Fruit fly (Drosophila melanogaster) whole organism, embryonic: ENCODE measurements around the gene Bug22.

Experiments
- BtbVII ChIP-seq: fragments of 200-800 bp; sonication (Bioruptor generic); optimal IDR thresholded peaks from 3 replicates; lab custom pipeline; 2017; ENCODE audit warnings: missing biosample characterization, mild to moderate bottlenecking, missing genetic modification characterization
- CG10979 ChIP-seq: fragments of 200-800 bp; sonication (Bioruptor generic); optimal IDR thresholded peaks from 2 replicates; lab custom pipeline; 2018; ENCODE audit warnings: missing biosample characterization, mild to moderate bottlenecking, missing genetic modification characterization, moderate library complexity
- CG14965 ChIP-seq: fragments of 200-800 bp; sonication (Bioruptor generic); optimal IDR thresholded peaks from 2 replicates; lab custom pipeline; 2016; ENCODE audit warnings: missing biosample characterization, missing genetic modification characterization, borderline replicate concordance
- CG15479 ChIP-seq: fragments of 200-800 bp; sonication (Bioruptor generic); optimal IDR thresholded peaks from 3 replicates; lab custom pipeline; 2019; ENCODE audit warnings: missing biosample characterization, mild to moderate bottlenecking, missing genetic modification characterization, moderate library complexity
- CG17829 ChIP-seq: fragments of 200-800 bp; optimal IDR thresholded peaks from 2 replicates; lab custom pipeline; 2019; ENCODE audit warnings: missing biosample characterization, mild to moderate bottlenecking, missing genetic modification characterization, moderate library complexity
- CG2199 ChIP-seq: fragments of 200-800 bp; sonication (Bioruptor generic); IDR thresholded peaks from 3 replicates; pipeline ENCODE4 v1.3.6; 2022; ENCODE audit warnings: missing biosample characterization, missing genetic modification characterization
- CG31441 ChIP-seq: fragments of 200-800 bp; sonication (Bioruptor generic); IDR thresholded peaks from 2 replicates; pipeline ENCODE4 v1.3.6; 2022; ENCODE audit warnings: missing biosample characterization, missing genetic modification characterization
- CG33557 ChIP-seq: fragments of 200-800 bp; sonication (Bioruptor generic); optimal IDR thresholded peaks from 2 replicates; lab custom pipeline; 2019; ENCODE audit warnings: missing biosample characterization, mild to moderate bottlenecking, missing genetic modification characterization, moderate library complexity
- CG34376 ChIP-seq: fragments of 200-800 bp; sonication (Bioruptor generic); optimal IDR thresholded peaks from 2 replicates; lab custom pipeline; 2018; ENCODE audit warnings: missing biosample characterization, mild to moderate bottlenecking, missing genetic modification characterization
- CG34422 ChIP-seq: fragments of 200-800 bp; sonication (Bioruptor generic); IDR thresholded peaks from 3 replicates; pipeline ENCODE4 v1.3.6; 2022; ENCODE audit warnings: missing biosample characterization, missing genetic modification characterization
- CG4360 ChIP-seq: fragments of 200-800 bp; sonication (Bioruptor generic); IDR thresholded peaks from 2 replicates; pipeline ENCODE4 v1.3.6; 2022; ENCODE audit warnings: missing biosample characterization, missing genetic modification characterization
- CG9215 ChIP-seq: fragments of 200-800 bp; sonication (Bioruptor generic); IDR thresholded peaks from 2 replicates; pipeline ENCODE4 v1.3.6; 2022; ENCODE audit warnings: missing biosample characterization, missing genetic modification characterization
- CG9817 ChIP-seq: fragments of 200-800 bp; sonication (Bioruptor generic); optimal IDR thresholded peaks from 2 replicates; lab custom pipeline; 2018; ENCODE audit warnings: missing biosample characterization, mild to moderate bottlenecking, missing genetic modification characterization, moderate library complexity
- CHES-1-like ChIP-seq: fragments of 200-800 bp; sonication (Bioruptor generic); optimal IDR thresholded peaks from 2 replicates; lab custom pipeline; 2016; ENCODE audit warnings: missing biosample characterization, missing genetic modification characterization
- CTCF ChIP-seq: fragments of 200-800 bp; sonication (Bioruptor generic); optimal IDR thresholded peaks from 2 replicates; lab custom pipeline; 2017; ENCODE audit warnings: missing biosample characterization, mild to moderate bottlenecking, missing genetic modification characterization, moderate library complexity
- Dbx ChIP-seq: fragments of 200-800 bp; sonication (Bioruptor generic); IDR thresholded peaks from 3 replicates; pipeline ENCODE4 v1.3.6; 2022; ENCODE audit warnings: missing biosample characterization, missing genetic modification characterization
- Dp ChIP-seq: fragments of 200-800 bp; sonication (Bioruptor generic); optimal IDR thresholded peaks from 2 replicates; lab custom pipeline; 2018; ENCODE audit warnings: missing biosample characterization, mild to moderate bottlenecking, missing genetic modification characterization, moderate library complexity
- E2f1 ChIP-seq: fragments of 200-800 bp; sonication (Bioruptor generic); IDR thresholded peaks from 2 replicates; pipeline ENCODE4 v1.3.6; 2022; ENCODE audit warnings: missing biosample characterization, missing genetic modification characterization
- HmgD ChIP-seq: fragments of 200-800 bp; sonication (Bioruptor generic); optimal IDR thresholded peaks from 3 replicates; lab custom pipeline; 2016; ENCODE audit warnings: missing biosample characterization, missing genetic modification characterization
- Jarid2 ChIP-seq: fragments of 200-800 bp; sonication (Bioruptor generic); optimal IDR thresholded peaks from 3 replicates; lab custom pipeline; 2017; ENCODE audit warnings: mild to moderate bottlenecking, missing biosample characterization, missing genetic modification reagents, missing genetic modification characterization
- MBD-R2 ChIP-seq: fragments of 200-800 bp; sonication (Bioruptor generic); IDR thresholded peaks from 2 replicates; pipeline ENCODE4 v1.3.6; 2022; ENCODE audit warnings: missing biosample characterization, missing genetic modification characterization
- MESR4 ChIP-seq: fragments of 200-800 bp; sonication (Bioruptor generic); optimal IDR thresholded peaks from 2 replicates; lab custom pipeline; 2018; ENCODE audit warnings: missing biosample characterization, mild to moderate bottlenecking, missing genetic modification characterization, moderate library complexity
- Stat92E ChIP-seq, 3 experiments: fragments of >200 bp in 2 of 3; fragments of 200-800 bp in 1 of 3; sonication (Bioruptor generic) in 1 of 3; optimal IDR thresholded peaks; 2 replicates each; lab custom pipeline; 2017 to 2019; ENCODE audit warnings: missing biosample characterization in 3 of 3, missing genetic modification characterization in 3 of 3, mild to moderate bottlenecking in 1 of 3, moderate library complexity in 1 of 3
- br ChIP-seq: fragments of >200 bp; optimal IDR thresholded peaks from 2 replicates; lab custom pipeline; 2017
- cad ChIP-seq: fragments of >200 bp; optimal IDR thresholded peaks from 2 replicates; lab custom pipeline; 2017; ENCODE audit warnings: missing biosample characterization, missing genetic modification characterization
- cg ChIP-seq: fragments of 200-800 bp; sonication (Bioruptor generic); optimal IDR thresholded peaks from 3 replicates; lab custom pipeline; 2019; ENCODE audit warnings: missing biosample characterization, mild to moderate bottlenecking, missing genetic modification characterization, moderate library complexity
- da ChIP-seq: fragments of 200-800 bp; sonication (Bioruptor generic); optimal IDR thresholded peaks from 2 replicates; lab custom pipeline; 2016; ENCODE audit warnings: missing biosample characterization, missing genetic modification characterization
- dan ChIP-seq: fragments of 200-800 bp; sonication (Bioruptor generic); IDR thresholded peaks from 2 replicates; pipeline ENCODE4 v1.3.6; 2022; ENCODE audit warnings: missing biosample characterization, missing genetic modification characterization
- exex ChIP-seq: fragments of 200-800 bp; sonication (Bioruptor generic); optimal IDR thresholded peaks from 4 replicates; lab custom pipeline; 2018; ENCODE audit warnings: missing biosample characterization, mild to moderate bottlenecking, missing genetic modification characterization, moderate library complexity
- fru ChIP-seq: fragments of >200 bp; optimal IDR thresholded peaks from 2 replicates; lab custom pipeline; 2017
- gce ChIP-seq: fragments of 200-800 bp; sonication (Bioruptor generic); IDR thresholded peaks from 3 replicates; pipeline ENCODE4 v1.3.6; 2022; ENCODE audit warnings: missing biosample characterization, missing genetic modification characterization
- gcm2 ChIP-seq: fragments of 200-800 bp; sonication (Bioruptor generic); optimal IDR thresholded peaks from 2 replicates; lab custom pipeline; 2016; ENCODE audit warnings: missing biosample characterization, missing genetic modification characterization
- hb ChIP-seq: fragments of 200-800 bp; sonication (Bioruptor generic); IDR thresholded peaks from 3 replicates; pipeline ENCODE4 v1.3.6; 2022; ENCODE audit warnings: missing biosample characterization, missing genetic modification characterization; ENCODE audit not compliant: partially characterized antibody
- jing ChIP-seq: fragments of 200-800 bp; sonication (Bioruptor generic); optimal IDR thresholded peaks from 2 replicates; lab custom pipeline; 2018; ENCODE audit warnings: missing biosample characterization, mild to moderate bottlenecking, missing genetic modification characterization
- kay ChIP-seq: fragments of 200-800 bp; sonication (Bioruptor generic); optimal IDR thresholded peaks from 2 replicates; lab custom pipeline; 2016; ENCODE audit warnings: missing biosample characterization, missing genetic modification characterization
- sna ChIP-seq: fragments of 200-800 bp; sonication (Bioruptor generic); IDR thresholded peaks from 2 replicates; pipeline ENCODE4 v1.3.6; 2022; ENCODE audit warnings: missing biosample characterization, missing genetic modification characterization; ENCODE audit not compliant: partially characterized antibody
- sug ChIP-seq: fragments of 200-800 bp; optimal IDR thresholded peaks from 2 replicates; lab custom pipeline; 2019; ENCODE audit warnings: missing biosample characterization, mild to moderate bottlenecking, missing genetic modification characterization, moderate library complexity
- z ChIP-seq: fragments of 200-800 bp; sonication (Bioruptor generic); IDR thresholded peaks from 3 replicates; pipeline ENCODE4 v1.3.6; 2022; ENCODE audit warnings: missing biosample characterization, missing genetic modification characterization

Bug22 gene

dm6 chr2L:10458979-10459378 lies 28.3 kb upstream of the Bug22 start:
- TF ChIP-seq CTCF (GFP tag; lab: Kevin White, UChicago) (peak; percentile 80), da (GFP tag; lab: Kevin White, UChicago) (no peak), CG9817 (tag; lab: Kevin White, UChicago) (no peak), CG14965 (GFP tag; lab: Kevin White, UChicago) (peak; percentile 88), CG34422 (no peak), br (lab: Kevin White, UChicago) (no peak), CG10979 (tag; lab: Kevin White, UChicago) (peak; percentile 56), gce (GFP tag; lab: Robert Waterston, UW) (no peak), jing (GFP tag; lab: Kevin White, UChicago) (no peak), gcm2 (GFP tag; lab: Kevin White, UChicago) (no peak), E2f1 (GFP tag; lab: Robert Waterston, UW) (no peak), CG31441 (no peak), sna (GFP tag; lab: Robert Waterston, UW) (no peak), hb (GFP tag; lab: Robert Waterston, UW) (no peak)

DNA sequence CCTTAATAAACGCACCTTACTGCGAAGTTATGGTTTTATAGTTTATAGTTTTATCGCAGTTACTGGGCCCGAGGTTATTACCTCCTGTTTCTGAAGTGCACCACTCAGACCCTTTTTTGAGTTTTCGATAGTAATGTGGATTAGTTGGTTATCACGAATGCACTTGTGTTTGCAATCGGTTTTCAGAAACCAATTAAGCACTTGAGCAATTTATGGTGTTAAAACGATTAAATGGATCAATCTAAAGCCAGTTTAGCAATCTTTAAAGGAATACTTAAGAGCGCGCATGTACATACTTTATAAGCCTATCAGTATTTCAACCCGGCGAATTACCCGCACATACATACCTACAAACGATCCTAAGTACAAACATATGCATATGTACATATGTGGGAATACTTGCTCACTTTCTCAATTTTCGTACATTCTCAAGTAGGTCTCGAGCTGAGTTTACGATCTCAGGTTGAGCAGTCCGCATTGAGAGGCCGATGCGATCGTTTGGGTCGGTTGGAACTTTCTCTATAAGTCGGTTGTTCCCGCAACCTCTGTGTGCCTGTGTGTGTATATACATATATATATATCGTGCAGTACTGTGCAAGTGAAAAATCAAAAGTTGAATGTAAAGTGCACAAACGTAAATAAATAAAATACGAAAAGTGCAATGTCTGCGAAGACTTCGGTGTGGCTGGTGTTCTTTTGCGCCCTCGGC lies 26.6 kb upstream of the Bug22 start, which contains the start of the genes LManI and LManII:
TSS of gene LManI (minus strand) at position 51 of the 709 bp plus-strand sequence.
TSS of gene LManII (plus strand) at position 468 of the 709 bp plus-strand sequence.
- peak; percentile 47 for TF ChIP-seq CG15479 (GFP tag; lab: Kevin White, UChicago)
- TF ChIP-seq fru (lab: Kevin White, UChicago): no peak
- peak in 1 of 3 experiments; percentile 19 for TF ChIP-seq Stat92E (GFP tag; optimal IDR thresholded peaks at IDR 0.05; lab: Kevin White, UChicago)
- peak; percentile 55 for TF ChIP-seq cg (GFP tag; lab: Kevin White, UChicago)
- TF ChIP-seq Jarid2: peak; percentile 74
- TF ChIP-seq CG34376 (GFP tag; lab: Kevin White, UChicago): peak; percentile 9
- peak; percentile 16 for TF ChIP-seq cad (GFP tag; lab: Kevin White, UChicago)
- no peak for TF ChIP-seq kay
- 0 out of 3 replicates have a peak, but pooled peaks have one; percentile 54 for TF ChIP-seq z (GFP tag; lab: Robert Waterston, UW)
- TF ChIP-seq CG17829: peak; percentile 80
- peak; percentile 68 for TF ChIP-seq exex
- TF ChIP-seq, all 482 proteins: peak for 9

DNA sequence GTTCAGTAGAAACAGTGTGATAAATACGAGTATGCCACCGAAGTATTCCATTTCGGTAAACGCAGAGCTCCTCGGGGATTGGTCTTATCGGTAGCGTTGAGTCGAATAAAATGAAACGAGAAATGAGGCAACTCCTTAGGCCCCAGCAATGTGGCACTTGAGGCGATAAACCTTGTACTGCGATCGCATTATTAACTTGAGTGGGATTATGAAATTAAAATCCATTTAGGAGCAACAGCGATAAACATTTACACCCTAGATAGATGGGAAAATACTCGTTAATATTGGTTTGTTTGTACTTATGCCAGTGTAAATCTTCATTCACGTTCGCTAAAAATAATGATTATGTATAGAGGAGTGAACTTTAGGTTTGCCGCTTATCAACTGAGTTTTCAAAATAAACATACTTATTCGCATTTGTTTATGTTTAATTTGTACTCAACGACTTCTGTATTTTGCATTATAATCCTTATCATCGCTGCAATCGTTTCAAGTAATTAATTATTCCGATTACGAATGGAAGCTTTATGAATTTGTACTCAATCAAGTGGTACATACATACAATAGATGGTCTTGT lies 25.3 kb upstream of the Bug22 start:
- 0 out of 3 replicates have a peak, but pooled peaks have one; percentile 56 for TF ChIP-seq CG2199 (GFP tag; lab: Robert Waterston, UW)
- TF ChIP-seq MESR4 (GFP tag; lab: Kevin White, UChicago): no peak
- no peak for TF ChIP-seq dan (GFP tag; lab: Robert Waterston, UW)
- TF ChIP-seq CHES-1-like (GFP tag; lab: Kevin White, UChicago): no peak
- no peak for TF ChIP-seq CG4360
- TF ChIP-seq CG33557 (GFP tag; lab: Kevin White, UChicago): no peak
- no peak for TF ChIP-seq MBD-R2 (GFP tag; lab: Robert Waterston, UW)
- peak; percentile 80 for TF ChIP-seq exex
- peak; percentile 75 for TF ChIP-seq sug (tag; lab: Kevin White, UChicago)

DNA sequence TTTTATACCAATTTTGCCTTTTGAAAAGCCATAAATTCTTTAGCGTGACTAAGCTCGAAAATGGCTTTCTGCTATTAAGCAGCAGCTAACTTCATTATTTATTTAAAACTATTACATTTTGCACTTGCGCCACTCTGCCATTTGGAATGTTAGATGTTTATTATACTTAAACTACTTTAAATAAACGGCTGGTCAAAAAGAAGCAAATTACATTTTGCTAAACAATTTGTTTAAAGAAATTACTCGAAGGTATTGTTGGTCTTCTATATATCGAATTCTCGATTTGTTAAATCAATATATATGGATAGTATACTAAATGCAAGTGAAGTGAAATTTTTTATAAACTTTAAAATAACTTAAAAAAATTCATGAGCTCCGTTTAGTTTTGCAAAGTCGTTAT lies 21.6 kb upstream of the Bug22 start, which contains the start of gene ppk10:
TSS of gene ppk10 (minus strand) at position 101 of the 400 bp plus-strand sequence.
- TF ChIP-seq BtbVII (GFP tag; lab: Kevin White, UChicago): no peak
- no peak for TF ChIP-seq Dbx
- TF ChIP-seq Dp (GFP tag; lab: Kevin White, UChicago): no peak
- TF ChIP-seq CG9215 (GFP tag; lab: Robert Waterston, UW): no peak
- TF ChIP-seq HmgD (GFP tag; lab: Kevin White, UChicago): no peak
- TF ChIP-seq, all 482 proteins: peak for 0
